Fruit fly (Drosophila melanogaster) whole organism, larva: Measurements from ENCODE around the gene CG43082.

Source experiments
- noc ChIP-seq: fragments of 200-800 bp; sonication (Bioruptor generic); optimal IDR thresholded peaks from 3 replicates; lab custom pipeline; 2019; ENCODE audit warnings: missing biosample characterization, mild to moderate bottlenecking, missing genetic modification characterization, moderate library complexity

CG43082 gene

DNA sequence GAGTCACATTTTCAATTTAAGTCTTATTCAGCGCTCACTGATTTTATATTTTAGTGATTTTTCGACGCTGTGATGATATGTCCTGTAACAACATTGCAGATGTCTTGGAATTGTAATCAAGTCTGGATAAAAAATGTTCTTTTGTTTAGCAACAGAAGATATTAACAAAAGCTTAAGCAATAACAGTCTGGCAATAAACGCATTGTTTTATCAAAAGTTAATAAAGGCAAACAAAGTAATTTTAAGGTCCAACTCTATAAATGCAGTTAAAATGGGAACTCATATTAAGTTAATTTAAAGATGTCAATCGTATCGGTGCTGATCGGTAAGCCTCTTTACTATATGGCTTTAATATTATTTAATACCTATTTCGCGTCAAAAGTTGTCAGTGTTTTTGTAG is at the start of gene CG43082:
Gene CG43082 (plus strand): TSS at position 301 of the 400 bp plus-strand sequence.
- no peak for TF ChIP-seq noc (tag; lab: Kevin White, UChicago)

DNA sequence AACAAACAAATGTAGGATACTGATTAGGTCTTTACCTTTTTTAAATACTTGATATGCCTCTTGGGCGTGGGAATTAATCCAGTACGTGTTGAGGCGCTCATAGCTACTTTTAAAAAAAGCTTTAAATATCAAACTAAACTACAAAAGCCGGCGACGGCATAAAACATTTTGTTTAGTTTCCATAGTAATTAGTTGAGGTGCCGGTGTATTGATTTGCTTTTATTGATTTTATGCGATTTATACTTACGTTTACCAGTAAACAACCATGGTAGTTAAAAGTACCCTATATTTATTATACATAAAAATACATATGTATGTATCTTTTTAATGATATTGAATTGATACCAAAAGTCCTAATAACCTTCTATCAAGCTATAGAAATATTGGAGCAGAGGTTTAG is 48.9 kb upstream of the CG43082 start, which contains the start of gene CG13449:
Gene CG13449 (minus strand): TSS at position 101 of the 400 bp plus-strand sequence.
- no peak for TF ChIP-seq noc (tag; lab: Kevin White, UChicago)

DNA sequence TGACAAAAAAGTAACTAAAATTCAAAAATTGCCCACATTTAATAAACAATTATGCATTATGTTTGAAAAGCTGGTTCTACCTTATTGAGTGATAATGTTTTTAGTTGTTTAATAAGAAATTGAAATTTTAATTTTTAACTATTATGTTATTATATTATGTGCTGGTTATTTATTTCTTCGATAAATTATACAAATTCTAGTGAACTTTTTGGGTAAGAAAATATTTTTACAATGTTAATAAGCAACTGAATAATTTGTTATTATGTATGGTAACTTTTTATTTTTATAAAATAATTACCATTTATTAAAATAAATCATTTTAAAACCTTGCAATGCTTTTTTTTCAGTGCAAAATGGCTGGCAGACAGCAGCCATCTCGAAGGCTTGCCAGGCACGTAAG is 45.2 kb upstream of the CG43082 start:
- TF ChIP-seq noc (tag; lab: Kevin White, UChicago), result no peak

DNA sequence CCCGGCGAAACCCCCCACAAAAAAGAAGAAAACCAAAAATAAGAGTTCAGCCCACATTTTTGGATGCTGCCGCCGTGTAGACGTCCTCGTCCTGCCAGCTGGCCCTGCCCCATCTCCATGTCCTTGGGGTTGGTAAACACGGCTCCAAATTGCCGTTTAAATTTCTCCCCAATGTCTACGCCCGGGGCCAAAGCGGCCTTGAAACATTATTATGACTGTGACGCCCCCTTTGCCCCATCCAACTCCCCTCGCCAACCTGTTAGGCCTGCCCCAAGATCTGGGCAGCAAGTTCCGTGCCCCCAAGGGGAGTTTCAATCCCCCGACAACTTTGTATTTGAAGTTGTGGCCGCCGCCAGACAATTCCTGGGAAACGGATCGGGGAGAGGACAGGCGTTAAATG is 44.8 kb upstream of the CG43082 start:
- no peak for TF ChIP-seq noc (tag; lab: Kevin White, UChicago)

DNA sequence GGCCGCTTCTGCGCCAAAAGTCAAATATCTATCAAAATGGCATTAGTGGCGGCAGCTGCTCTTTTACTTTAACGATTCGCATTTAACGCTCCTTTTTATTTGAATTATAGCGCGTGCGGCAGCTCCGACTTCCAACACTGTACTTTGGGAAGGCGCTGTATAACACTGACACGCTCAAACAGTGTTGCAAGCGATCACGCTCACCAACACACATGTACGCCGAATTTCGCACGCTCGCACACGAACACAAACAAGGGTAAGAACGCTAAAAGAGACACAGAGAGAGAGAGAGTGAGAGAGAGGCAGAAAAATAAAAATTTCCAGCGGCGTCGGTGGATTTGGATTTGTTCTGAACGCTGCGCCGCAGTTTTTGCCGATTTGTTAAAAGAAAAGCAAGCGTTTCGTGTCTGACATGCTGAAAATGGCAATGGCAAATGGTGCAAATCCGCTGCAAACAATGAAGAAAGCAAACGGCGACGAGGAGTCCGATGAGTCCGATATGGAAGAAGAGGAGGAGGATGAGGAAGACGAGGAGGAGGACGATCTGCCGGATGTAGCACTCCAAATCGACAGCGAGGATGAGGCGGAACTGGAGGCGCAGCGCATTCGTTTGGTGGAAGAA is 41.9 kb upstream of the CG43082 start, which contains the start of gene Phs:
Gene Phs (plus strand): TSS at position 276 of the 622 bp plus-strand sequence.
- peak; percentile 60 for TF ChIP-seq noc (tag; lab: Kevin White, UChicago)

DNA sequence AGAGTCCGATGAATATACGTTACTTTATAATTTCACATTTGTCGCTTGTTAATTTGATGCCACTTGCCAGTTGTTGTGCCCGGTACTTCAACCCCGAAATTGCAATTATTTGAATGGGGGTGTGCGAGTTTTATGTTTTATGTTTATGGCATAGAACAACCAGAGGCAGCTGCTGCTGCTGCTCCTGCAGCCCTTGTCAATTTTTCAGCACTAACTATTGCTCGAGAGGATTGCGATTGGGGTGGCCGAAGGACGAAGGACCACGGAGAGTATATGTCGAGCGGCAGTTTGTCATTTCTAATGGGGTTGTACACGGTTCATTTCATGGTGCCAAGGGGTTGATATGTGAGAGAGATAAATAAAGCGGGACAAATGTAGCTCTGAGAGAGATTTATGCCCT is 37.6 kb upstream of the CG43082 start:
- TF ChIP-seq noc (tag; lab: Kevin White, UChicago), result no peak

DNA sequence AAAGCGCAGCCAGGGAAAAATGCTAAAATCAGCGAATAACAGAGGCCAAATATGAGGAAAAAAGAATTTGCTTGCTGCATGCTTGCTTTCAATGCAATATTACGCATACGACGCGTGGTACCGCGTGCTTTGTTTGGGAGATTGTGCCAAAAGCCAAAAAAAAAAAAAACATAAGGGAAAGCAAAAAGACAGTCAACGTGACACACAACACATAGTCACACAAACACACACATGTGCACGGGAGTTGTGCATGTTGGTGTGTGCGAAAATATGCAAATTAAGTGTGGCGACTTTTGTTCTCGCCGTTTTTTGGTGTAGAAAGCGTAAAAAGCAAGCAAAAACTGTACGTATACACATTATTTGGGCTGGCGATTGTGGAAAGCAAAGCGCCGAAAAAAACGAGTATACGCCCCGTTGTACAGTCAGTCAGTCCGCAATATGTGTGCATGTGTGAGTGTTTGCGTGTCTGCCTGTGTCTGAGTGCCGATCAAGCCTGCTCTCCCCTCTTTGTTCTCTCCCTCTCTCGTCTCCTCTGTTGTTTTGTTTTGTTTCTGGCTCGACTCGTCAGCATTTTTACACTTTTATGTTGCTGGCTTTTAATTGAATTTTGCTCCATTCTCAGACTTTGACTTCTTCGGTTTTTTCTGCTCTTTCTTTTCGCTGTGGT is 36.6 kb upstream of the CG43082 start:
- TF ChIP-seq noc (tag; lab: Kevin White, UChicago), result no peak

DNA sequence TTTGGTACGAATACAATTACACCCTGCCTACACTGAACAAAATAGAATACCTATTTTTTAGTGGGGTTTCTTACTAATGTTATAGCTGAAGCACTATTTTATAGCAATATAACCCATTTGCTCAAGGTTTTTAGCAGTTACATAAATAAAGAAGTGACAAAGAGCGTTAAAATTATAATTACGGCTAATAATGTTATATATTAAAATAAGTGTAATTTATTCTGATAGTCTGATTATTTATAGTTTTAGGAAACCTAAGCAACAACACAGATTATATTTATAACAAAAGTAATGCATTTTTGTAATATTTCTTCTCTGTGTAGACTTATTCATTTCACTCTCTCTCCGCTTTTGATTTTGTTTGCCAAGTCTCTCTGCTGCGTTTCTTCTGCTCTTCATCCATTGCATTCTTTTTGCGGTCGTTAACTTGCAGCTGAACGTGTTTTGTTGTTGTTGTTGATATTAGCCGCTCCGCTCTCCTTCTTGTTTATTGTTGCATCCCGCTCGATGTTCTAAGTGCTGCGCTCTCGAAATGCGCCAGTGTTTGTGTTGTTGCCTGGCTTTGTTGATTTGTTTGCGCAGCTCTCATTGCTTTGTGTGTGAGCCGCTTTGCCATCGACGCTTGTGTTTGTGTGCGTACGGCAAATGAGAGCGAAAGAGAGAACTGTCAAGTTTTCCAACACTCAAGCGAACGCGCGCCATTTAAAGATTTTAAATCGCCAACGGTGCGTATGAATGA is 35.8 kb upstream of the CG43082 start:
- peak; percentile 93 for TF ChIP-seq noc (tag; lab: Kevin White, UChicago)

DNA sequence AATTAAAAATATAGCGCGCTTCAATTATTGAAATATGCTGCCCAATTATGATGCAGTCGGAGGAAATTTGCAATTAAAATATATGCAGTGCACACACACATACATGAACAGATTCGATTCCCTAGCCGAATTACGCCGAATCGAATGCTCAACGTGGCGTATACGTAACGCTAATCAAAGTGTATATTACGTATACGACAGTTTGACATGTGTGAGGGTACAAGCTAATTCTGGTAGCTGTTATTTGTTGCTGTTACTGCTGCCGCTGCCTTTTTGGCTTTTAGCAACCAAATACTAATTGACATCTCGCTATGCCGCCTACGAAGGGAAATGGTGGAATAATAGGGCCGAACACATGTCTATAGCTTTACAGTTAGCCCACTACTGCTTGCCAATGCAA is 34.4 kb upstream of the CG43082 start:
- TF ChIP-seq noc (tag; lab: Kevin White, UChicago), result no peak

DNA sequence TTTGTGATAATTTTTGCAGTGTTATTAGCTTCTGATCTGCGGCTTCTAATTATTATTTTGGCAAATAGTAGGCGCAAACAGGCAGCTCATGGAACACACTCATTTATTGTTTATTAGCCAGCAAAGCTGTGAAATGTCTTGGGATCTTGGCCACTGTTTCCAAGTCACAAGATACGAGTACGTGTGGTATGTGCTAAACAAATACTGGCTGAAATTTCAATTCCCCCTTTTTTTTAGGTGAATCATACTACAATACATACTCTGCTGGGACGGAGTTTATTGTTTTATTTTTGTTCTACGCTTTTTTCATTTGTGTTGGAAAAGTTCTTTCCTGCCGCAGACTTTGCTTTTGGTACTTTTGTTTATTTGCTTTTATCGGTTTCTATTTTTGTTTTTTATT is 30.6 kb upstream of the CG43082 start:
- no peak for TF ChIP-seq noc (tag; lab: Kevin White, UChicago)

DNA sequence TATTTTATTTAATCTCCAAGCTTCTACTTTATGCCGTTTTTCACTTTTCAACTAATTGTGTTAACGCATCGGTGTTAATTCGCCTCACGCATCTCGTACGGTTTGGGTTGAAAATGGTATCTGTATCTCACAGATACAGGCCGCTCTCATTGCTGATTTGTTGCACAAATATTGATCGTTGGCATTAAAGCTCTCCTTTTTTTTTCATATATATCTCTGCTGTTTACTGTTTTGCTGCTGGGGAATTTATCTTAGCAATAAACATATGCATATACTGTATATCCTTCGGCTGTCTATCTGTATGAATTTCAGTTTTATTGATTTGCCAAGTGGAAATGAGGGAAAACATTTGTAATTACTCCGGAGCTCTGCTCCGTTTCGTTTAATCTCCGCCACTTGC is 29.0 kb upstream of the CG43082 start:
- no peak for TF ChIP-seq noc (tag; lab: Kevin White, UChicago)

DNA sequence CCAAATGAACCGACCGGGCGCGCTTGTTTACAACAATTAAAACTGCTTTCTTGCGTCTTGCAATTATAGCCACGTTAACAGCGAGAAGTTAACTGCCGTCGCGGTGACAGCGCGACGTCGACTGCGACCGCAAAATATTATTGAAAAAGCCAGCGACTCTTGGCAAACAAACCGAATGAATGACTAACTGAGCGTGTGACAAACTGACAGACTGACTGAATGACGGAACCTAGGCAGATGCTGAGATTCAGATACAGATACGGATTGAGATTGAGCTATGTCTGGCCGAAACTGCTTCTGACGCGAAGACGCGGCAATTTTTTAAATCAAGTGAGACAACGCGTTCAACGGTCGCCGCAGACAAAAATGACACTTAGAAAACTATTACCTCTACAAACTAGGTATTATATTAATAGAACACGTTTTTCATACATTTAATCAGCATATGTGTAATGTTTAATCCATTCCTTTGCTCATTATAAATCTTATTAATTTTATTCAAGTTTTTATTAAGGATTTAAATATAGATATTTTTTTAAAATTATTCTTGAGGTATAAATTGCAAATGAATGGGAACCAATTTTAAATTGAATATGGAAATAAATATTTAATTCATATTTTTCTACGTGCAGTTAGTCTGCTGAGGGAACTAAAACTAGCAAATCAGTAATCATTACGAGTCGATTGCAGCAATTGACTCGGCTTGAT is 27.1 kb upstream of the CG43082 start:
- peak; percentile 13 for TF ChIP-seq noc (tag; lab: Kevin White, UChicago)

DNA sequence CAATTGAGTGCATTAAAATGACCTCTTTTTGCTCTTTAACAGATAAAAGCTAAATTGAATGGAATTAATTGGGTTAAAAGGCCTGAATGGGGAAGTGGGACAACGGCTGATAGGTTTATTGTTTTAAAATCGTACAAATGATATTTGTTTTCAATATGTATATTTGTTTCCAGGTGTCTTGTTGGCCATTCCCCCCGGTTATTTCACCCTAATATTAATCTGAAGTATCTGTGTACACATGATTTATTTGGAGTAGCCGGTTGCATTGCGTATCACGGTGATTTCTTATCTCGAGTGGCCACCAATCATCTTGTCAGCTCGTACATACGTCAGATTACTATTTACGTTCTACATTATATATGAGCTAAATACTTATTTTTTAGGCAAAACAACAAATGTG is 25.3 kb upstream of the CG43082 start:
- peak; percentile 52 for TF ChIP-seq noc (tag; lab: Kevin White, UChicago)

DNA sequence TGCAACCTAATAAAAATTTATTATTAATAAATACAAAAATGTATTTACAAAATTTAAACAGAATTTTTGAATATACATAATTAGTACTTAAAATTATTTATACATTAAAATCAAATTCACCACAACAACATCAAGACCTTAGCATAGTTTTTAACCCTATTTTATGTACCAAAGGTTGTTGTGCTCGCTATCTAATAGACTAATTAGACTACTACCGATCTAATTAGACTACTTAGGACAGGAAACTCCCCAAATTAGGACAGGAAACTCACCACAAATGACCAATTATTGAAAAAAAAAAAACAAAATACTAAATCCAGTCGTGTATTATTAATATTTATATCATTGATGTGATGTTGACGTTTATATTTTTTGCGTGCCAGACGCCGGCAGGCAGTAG is 24.7 kb upstream of the CG43082 start:
- TF ChIP-seq noc (tag; lab: Kevin White, UChicago), result no peak

DNA sequence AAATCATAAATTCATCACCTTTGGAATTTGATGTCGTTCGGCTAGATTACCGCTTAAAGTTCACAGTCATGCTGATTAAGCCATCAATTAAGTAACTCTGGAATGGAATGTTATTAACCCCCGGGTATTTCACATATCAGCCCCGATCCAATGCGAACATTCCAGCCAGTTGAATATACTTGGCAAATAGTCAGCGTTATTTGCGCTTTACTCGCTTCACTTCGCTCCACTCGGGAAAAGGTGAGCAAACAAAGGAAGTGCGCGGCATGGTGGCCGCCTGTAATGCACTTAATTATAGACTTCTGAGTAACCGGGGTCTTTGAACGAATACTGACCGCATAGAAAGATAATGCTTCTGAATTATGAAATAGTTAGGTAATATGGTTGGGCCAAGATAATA is 24.0 kb upstream of the CG43082 start:
- TF ChIP-seq noc (tag; lab: Kevin White, UChicago), result no peak

DNA sequence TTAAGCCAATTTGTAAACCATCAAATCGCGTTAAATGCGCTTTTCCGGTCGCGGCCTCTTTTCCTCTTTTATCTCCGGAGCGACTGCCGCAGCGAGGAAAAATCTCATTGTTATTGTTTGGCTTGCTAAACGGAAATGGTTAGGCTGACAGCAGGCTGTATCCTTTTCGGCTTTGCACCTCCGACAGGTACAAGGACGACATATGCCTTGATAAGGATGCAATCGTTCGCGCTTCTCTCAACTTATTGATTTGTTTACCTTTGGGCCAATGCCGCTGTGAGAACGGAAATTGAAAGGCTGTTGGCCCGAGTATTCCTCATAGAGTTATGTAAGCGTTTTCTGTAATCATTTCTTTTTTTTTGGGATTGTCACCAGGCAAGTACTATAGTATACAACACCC is 23.1 kb upstream of the CG43082 start:
- no peak for TF ChIP-seq noc (tag; lab: Kevin White, UChicago)
